Worm (Caenorhabditis elegans) whole organism, L3 larva: ENCODE measurements around the gene C54F6.12.

ENCODE experiments used
- aly-2 ChIP-seq: fragments of 150-350 bp; optimal IDR thresholded peaks from 2 replicates; lab custom pipeline; 2014; ENCODE audit warnings: missing biosample characterization, missing genetic modification characterization
- fos-1 ChIP-seq: fragments of 150-350 bp; optimal IDR thresholded peaks from 2 replicates; lab custom pipeline; 2014; ENCODE audit warnings: missing biosample characterization, missing genetic modification characterization

DNA sequence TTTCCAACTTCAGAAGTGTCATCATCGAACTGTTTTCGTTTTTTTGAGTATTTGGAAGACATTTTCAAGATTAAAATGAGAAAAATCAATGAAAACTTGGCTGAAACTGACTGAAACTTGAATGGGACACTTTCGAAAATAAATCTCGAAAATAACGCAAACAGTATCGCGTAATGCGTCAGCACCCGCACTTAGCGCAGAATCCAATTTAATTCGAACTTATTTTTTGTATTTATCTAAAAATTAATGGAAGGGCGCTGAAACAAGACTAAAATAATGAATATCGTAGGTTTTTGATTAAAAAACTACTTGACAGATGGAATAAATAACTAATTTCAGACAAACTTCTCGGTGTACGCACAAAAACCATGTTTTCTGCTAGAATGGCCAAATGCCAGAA lies 37.6 kb upstream of the C54F6.12 start, which contains the start of the genes snu-66 and ints-9:
- TF ChIP-seq aly-2 (tag; lab: Kevin White, UChicago) (no peak), fos-1 (tag; lab: Kevin White, UChicago) (no peak)
